Fruit fly (Drosophila melanogaster): ENCODE data around the gene mthl14.

DNA sequence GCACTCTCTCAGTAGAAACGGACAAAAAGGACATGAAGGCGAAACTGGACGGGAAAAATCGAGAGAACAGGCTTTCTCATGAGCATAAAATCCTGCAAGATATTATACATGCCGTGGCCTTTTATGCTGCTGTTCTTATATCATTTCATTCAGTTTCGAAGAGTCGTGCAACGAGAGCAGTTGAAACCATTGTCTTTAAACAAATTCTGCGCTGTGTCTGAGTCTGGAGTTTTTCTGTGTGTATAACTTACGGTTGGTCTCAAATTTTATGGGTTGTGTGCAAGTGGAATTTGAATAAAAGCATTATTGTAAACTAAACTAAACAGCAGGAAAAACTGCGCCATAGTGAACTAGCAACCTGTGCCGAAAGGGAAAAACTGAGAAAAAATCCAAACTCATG, 20.3 kb downstream of the mthl14 start:
- no peak for TF ChIP-seq h (optimal IDR thresholded peaks at IDR 0.05)
- TF ChIP-seq psq (optimal IDR thresholded peaks at IDR 0.05): no peak
- no peak for TF ChIP-seq Sin3A (optimal IDR thresholded peaks at IDR 0.05)
- no peak for TF ChIP-seq ttk (optimal IDR thresholded peaks at IDR 0.05)
- TF ChIP-seq insv (optimal IDR thresholded peaks at IDR 0.05): no peak
- no peak for TF ChIP-seq Myc (optimal IDR thresholded peaks at IDR 0.05)
